Worm (Caenorhabditis elegans) whole organism, L4 larva: ENCODE data around the gene Y43B11AL.1.

Source experiments
- R02D3.7 ChIP-seq: fragments of 150-350 bp; sonication (generic microtip); optimal IDR thresholded peaks from 3 replicates; lab custom pipeline; 2014; ENCODE audit warnings: missing biosample characterization, missing genetic modification characterization
- T20F7.1 ChIP-seq: fragments of 200-800 bp; sonication (Bioruptor generic); optimal IDR thresholded peaks from 2 replicates; lab custom pipeline; 2018; ENCODE audit warnings: mild to moderate bottlenecking, missing genetic modification characterization, missing compliant biosample characterization
- Y5F2A.4 ChIP-seq: fragments of 200-800 bp; sonication (Bioruptor generic); optimal IDR thresholded peaks from 2 replicates; lab custom pipeline; 2018; ENCODE audit warnings: mild to moderate bottlenecking, missing genetic modification characterization, missing compliant biosample characterization
- aha-1 ChIP-seq: fragments of 150-350 bp; peaks from one replicate; lab custom pipeline; 2014; ENCODE audit warnings: missing biosample characterization, missing genetic modification characterization
- ceh-28 ChIP-seq: fragments of 150-350 bp; optimal IDR thresholded peaks from 2 replicates; lab custom pipeline; 2014; ENCODE audit warnings: missing biosample characterization, missing genetic modification reagents, missing genetic modification characterization
- ceh-44 ChIP-seq: fragments of 200-800 bp; sonication (Bioruptor generic); IDR thresholded peaks from 2 replicates; pipeline ENCODE4 v1.3.6; 2022; ENCODE audit warnings: missing genetic modification reagents, missing genetic modification characterization, missing compliant biosample characterization
- ctbp-1 ChIP-seq: fragments of 200-800 bp; sonication (Bioruptor generic); IDR thresholded peaks from 2 replicates; pipeline ENCODE4 v1.3.6; 2022; ENCODE audit warnings: missing genetic modification reagents, missing genetic modification characterization, missing compliant biosample characterization
- daf-16 ChIP-seq, 3 experiments: sonication (generic microtip); optimal IDR thresholded peaks; 2 replicates each; lab custom pipeline; 2016 to 2017; ENCODE audit warnings: missing genetic modification characterization in 3 of 3, missing genetic modification reagents in 3 of 3, mild to moderate bottlenecking in 2 of 3, missing compliant biosample characterization in 2 of 3, missing biosample characterization in 1 of 3, moderate library complexity in 1 of 3
- dmd-6 ChIP-seq: fragments of 200-800 bp; sonication (Bioruptor generic); IDR thresholded peaks from 2 replicates; pipeline ENCODE4 v1.3.6; 2022; ENCODE audit warnings: missing genetic modification reagents, missing genetic modification characterization, missing compliant biosample characterization
- dmd-8 ChIP-seq: fragments of 200-800 bp; sonication (Bioruptor generic); IDR thresholded peaks from 2 replicates; pipeline ENCODE4 v1.3.6; 2022; ENCODE audit warnings: missing genetic modification characterization, missing compliant biosample characterization
- dve-1 ChIP-seq: sonication (generic microtip); optimal IDR thresholded peaks from 2 replicates; lab custom pipeline; 2017; ENCODE audit warnings: antibody characterized with exemption, mild to moderate bottlenecking, missing genetic modification characterization, missing compliant biosample characterization; ENCODE audit not compliant: insufficient read depth
- egl-27 ChIP-seq: sonication (generic microtip); optimal IDR thresholded peaks from 3 replicates; lab custom pipeline; 2017; ENCODE audit warnings: missing biosample characterization, missing genetic modification reagents, missing genetic modification characterization
- fkh-10 ChIP-seq: fragments of 150-350 bp; optimal IDR thresholded peaks from 2 replicates; lab custom pipeline; 2014; ENCODE audit warnings: missing biosample characterization, missing genetic modification reagents, missing genetic modification characterization
- fos-1 ChIP-seq: fragments of 150-350 bp; optimal IDR thresholded peaks from 2 replicates; lab custom pipeline; 2014; ENCODE audit warnings: missing biosample characterization, missing genetic modification characterization
- hlh-11 ChIP-seq: fragments of 200-800 bp; sonication (Bioruptor generic); optimal IDR thresholded peaks from 2 replicates; lab custom pipeline; 2018; ENCODE audit warnings: mild to moderate bottlenecking, missing genetic modification characterization, missing compliant biosample characterization
- hlh-30 ChIP-seq: sonication (generic microtip); optimal IDR thresholded peaks from 2 replicates; lab custom pipeline; 2017; ENCODE audit warnings: antibody characterized with exemption, mild to moderate bottlenecking, missing genetic modification characterization, missing compliant biosample characterization; ENCODE audit not compliant: insufficient read depth
- hmg-1.1 ChIP-seq: fragments of 200-800 bp; sonication (Bioruptor generic); IDR thresholded peaks from 2 replicates; pipeline ENCODE4 v1.3.6; 2022; ENCODE audit warnings: missing genetic modification reagents, missing genetic modification characterization, missing compliant biosample characterization
- lin-38 ChIP-seq: fragments of 200-800 bp; sonication (Bioruptor generic); IDR thresholded peaks from 2 replicates; pipeline ENCODE4 v1.3.6; 2022; ENCODE audit warnings: missing genetic modification reagents, missing genetic modification characterization, missing compliant biosample characterization
- mdl-1 ChIP-seq, 2 experiments: fragments of 150-350 bp in 1 of 2; sonication (generic microtip) in 1 of 2; optimal IDR thresholded peaks; 2 replicates each; lab custom pipeline; 2014 to 2017; ENCODE audit warnings: missing biosample characterization in 2 of 2, missing genetic modification characterization in 2 of 2
- mes-2 ChIP-seq: sonication (generic microtip); optimal IDR thresholded peaks from 2 replicates; lab custom pipeline; 2016; ENCODE audit warnings: missing genotype, mild to moderate bottlenecking, missing genetic modification characterization, missing compliant biosample characterization; ENCODE audit not compliant: poor library complexity, severe bottlenecking
- mxl-2 ChIP-seq: fragments of 200-800 bp; sonication (Bioruptor generic); conservative IDR thresholded peaks from 2 replicates; pipeline ENCODE4 v1.3.6; 2022; ENCODE audit warnings: missing genetic modification reagents, missing genetic modification characterization, missing compliant biosample characterization
- nhr-28 ChIP-seq: fragments of 150-350 bp; optimal IDR thresholded peaks from 2 replicates; lab custom pipeline; 2014; ENCODE audit warnings: missing biosample characterization, missing genetic modification characterization
- php-3 ChIP-seq: fragments of 200-800 bp; sonication (Bioruptor generic); IDR thresholded peaks from 2 replicates; pipeline ENCODE4 v1.3.6; 2022; ENCODE audit warnings: missing genetic modification reagents, missing genetic modification characterization, missing compliant biosample characterization
- pqm-1 ChIP-seq: sonication (generic microtip); optimal IDR thresholded peaks from 2 replicates; lab custom pipeline; 2017; ENCODE audit warnings: missing biosample characterization, missing genetic modification characterization
- sdz-12 ChIP-seq: fragments of 200-800 bp; sonication (Bioruptor generic); optimal IDR thresholded peaks from 2 replicates; lab custom pipeline; 2018; ENCODE audit warnings: mild to moderate bottlenecking, missing genetic modification characterization, missing compliant biosample characterization
- spr-1 ChIP-seq: sonication (generic microtip); optimal IDR thresholded peaks from 2 replicates; lab custom pipeline; 2016; ENCODE audit warnings: mild to moderate bottlenecking, missing genetic modification characterization, missing compliant biosample characterization
- unc-130 ChIP-seq: sonication (generic microtip); optimal IDR thresholded peaks from 2 replicates; lab custom pipeline; 2016; ENCODE audit warnings: missing genetic modification reagents, missing genetic modification characterization, missing compliant biosample characterization
- unc-39 ChIP-seq: sonication (generic microtip); optimal IDR thresholded peaks from 2 replicates; lab custom pipeline; 2017; ENCODE audit warnings: missing biosample characterization, missing genetic modification characterization
- unc-62 ChIP-seq, 3 experiments: fragments of 150-350 bp in 1 of 3; sonication (generic microtip); optimal IDR thresholded peaks in 2 of 3; peaks in 1 of 3; 1 replicate in 1 of 3; 2 replicates in 2 of 3; lab custom pipeline; 2014 to 2017; ENCODE audit warnings: missing biosample characterization in 3 of 3, missing genetic modification characterization in 3 of 3, missing genetic modification reagents in 3 of 3, missing genotype in 1 of 3
- vab-7 ChIP-seq: fragments of 200-800 bp; sonication (Bioruptor generic); IDR thresholded peaks from 2 replicates; pipeline ENCODE4 v1.3.6; 2022; ENCODE audit warnings: missing genetic modification reagents, missing genetic modification characterization, missing compliant biosample characterization
- ztf-11 ChIP-seq: fragments of 150-350 bp; optimal IDR thresholded peaks from 2 replicates; lab custom pipeline; 2014; ENCODE audit warnings: missing biosample characterization, missing genetic modification characterization

The Y43B11AL.1 gene

ce11 chrIV:7024829-7025228 is 40.3 kb upstream of the Y43B11AL.1 start (continued):
- peak; percentile 10 for TF ChIP-seq dve-1
- no peak for TF ChIP-seq mxl-2 (GFP tag; lab: Robert Waterston, UW)

- no peak for TF ChIP-seq dmd-8 (GFP tag; lab: Robert Waterston, UW)
- peak; percentile 60 for TF ChIP-seq hlh-11
- peak; percentile 3 for TF ChIP-seq hlh-30 (tag; lab: Kevin White, UChicago)
- peak; percentile 76 for TF ChIP-seq dmd-6
- TF ChIP-seq hmg-1.1 (GFP tag; lab: Robert Waterston, UW): no peak
- no peak for TF ChIP-seq unc-130 (GFP tag; lab: Kevin White, UChicago)
- TF ChIP-seq T20F7.1 (GFP tag; lab: Kevin White, UChicago): peak; percentile 17
- TF ChIP-seq nhr-28 (tag; lab: Kevin White, UChicago): peak; percentile 68
- peak; percentile 65 for TF ChIP-seq dve-1
- TF ChIP-seq daf-16 (GFP tag; optimal IDR thresholded peaks at IDR 0.05; lab: Kevin White, UChicago): no peak
- TF ChIP-seq daf-16 (tag; optimal IDR thresholded peaks at IDR 0.05; lab: Kevin White, UChicago): peak; percentile 56
- TF ChIP-seq pqm-1 (tag; lab: Kevin White, UChicago): peak; percentile 95
- 0 out of 2 replicates have a peak, but pooled peaks have one; percentile 65 for TF ChIP-seq php-3 (GFP tag; lab: Robert Waterston, UW)
- TF ChIP-seq aha-1: peak; percentile 81
These were observed 39.3 kb upstream of the Y43B11AL.1 start for ce11 chrIV:7025835-7026234.

ce11 chrIV:7031019-7031418 is 34.1 kb upstream of the Y43B11AL.1 start:
- TF ChIP-seq mes-2 (tag; lab: Kevin White, UChicago) (peak; percentile 20), fkh-10 (peak; percentile 16), unc-62 (GFP tag; optimal IDR thresholded peaks at IDR 0.05 in 1 of 2; lab: Kevin White, UChicago) (peak in 1 of 2 experiments; percentile 51), unc-62 (tag; optimal IDR thresholded peaks at IDR 0.05; lab: Kevin White, UChicago) (no peak), aha-1 (no peak)

ce11 chrIV:7032459-7032858 is 32.7 kb upstream of the Y43B11AL.1 start, which contains the start of gene C06G3.8:
TSS of gene C06G3.8 (minus strand) at chrIV:7032559.
- no peak for TF ChIP-seq ceh-44 (GFP tag; lab: Robert Waterston, UW)
- TF ChIP-seq ctbp-1: no peak
- TF ChIP-seq unc-39 (tag; lab: Kevin White, UChicago): no peak
- no peak for TF ChIP-seq ceh-28 (tag; lab: Kevin White, UChicago)
- TF ChIP-seq vab-7 (GFP tag; lab: Robert Waterston, UW): no peak
- no peak for TF ChIP-seq dmd-6
- no peak for TF ChIP-seq spr-1
- TF ChIP-seq egl-27 (tag; lab: Kevin White, UChicago): no peak
- TF ChIP-seq mdl-1 (tag; optimal IDR thresholded peaks at IDR 0.05; lab: Kevin White, UChicago): no peak
- no peak for TF ChIP-seq sdz-12 (GFP tag; lab: Kevin White, UChicago)
- TF ChIP-seq pqm-1 (tag; lab: Kevin White, UChicago): no peak
- no peak for TF ChIP-seq lin-38 (GFP tag; lab: Robert Waterston, UW)
- no peak for TF ChIP-seq hmg-1.1 (GFP tag; lab: Robert Waterston, UW)
- no peak for TF ChIP-seq fos-1 (tag; lab: Kevin White, UChicago)
- no peak for TF ChIP-seq Y5F2A.4 (GFP tag; lab: Kevin White, UChicago)
- TF ChIP-seq R02D3.7: no peak

ce11 chrIV:7035823-7036222 is 29.3 kb upstream of the Y43B11AL.1 start, which contains the start of gene C06G3.3:
TSS of gene C06G3.3 (plus strand) at chrIV:7036123.
- TF ChIP-seq aha-1 (peak; percentile 46), Y5F2A.4 (GFP tag; lab: Kevin White, UChicago) (no peak)
- TF ChIP-seq, all 104 proteins: peak for 1

ce11 chrIV:7036790-7037189 is 28.3 kb upstream of the Y43B11AL.1 start, which contains the start of gene ufl-1:
TSS of gene ufl-1 (minus strand) at chrIV:7036859.
- TF ChIP-seq unc-62 (GFP tag; optimal IDR thresholded peaks at IDR 0.05 in 1 of 2; lab: Kevin White, UChicago) (peak in 1 of 2 experiments; percentile 86), unc-62 (tag; optimal IDR thresholded peaks at IDR 0.05; lab: Kevin White, UChicago) (no peak), ztf-11 (tag; lab: Kevin White, UChicago) (no peak), fkh-10 (no peak)
